Worm (Caenorhabditis elegans) whole organism, L2 larva: Measurements from ENCODE around the gene C06H5.8.
"Not testable (repeated sequence)": the region's sequence is repeated elsewhere in the genome, so short reads cannot be mapped to it uniquely, and the experiment has no call there.

Source experiments
- C34F6.9 ChIP-seq: fragments of 150-350 bp; optimal IDR thresholded peaks from 2 replicates; lab custom pipeline; 2014; ENCODE audit warnings: missing biosample characterization, missing genetic modification characterization
- F13H6.1 ChIP-seq: sonication (generic microtip); optimal IDR thresholded peaks from 2 replicates; lab custom pipeline; 2016; ENCODE audit warnings: missing genetic modification characterization, missing compliant biosample characterization
- R02D3.7 ChIP-seq: fragments of 150-350 bp; optimal IDR thresholded peaks from 2 replicates; lab custom pipeline; 2014; ENCODE audit warnings: missing biosample characterization, missing genetic modification characterization
- ZK546.5 ChIP-seq: sonication (generic microtip); optimal IDR thresholded peaks from 2 replicates; lab custom pipeline; 2017; ENCODE audit warnings: missing biosample characterization, missing genetic modification characterization
- alr-1 ChIP-seq: fragments of 150-350 bp; optimal IDR thresholded peaks from 2 replicates; lab custom pipeline; 2014; ENCODE audit warnings: missing biosample characterization, missing genetic modification characterization
- blmp-1 ChIP-seq: sonication (generic microtip); optimal IDR thresholded peaks from 2 replicates; lab custom pipeline; 2017; ENCODE audit warnings: missing genetic modification characterization, mild to moderate bottlenecking, missing compliant biosample characterization, antibody characterized with exemption, moderate library complexity; ENCODE audit not compliant: insufficient read depth
- crh-2 ChIP-seq: sonication (generic microtip); optimal IDR thresholded peaks from 2 replicates; lab custom pipeline; 2017; ENCODE audit warnings: missing biosample characterization, missing genetic modification characterization
- dmd-4 ChIP-seq: sonication (generic microtip); optimal IDR thresholded peaks from 2 replicates; lab custom pipeline; 2017; ENCODE audit warnings: missing biosample characterization, missing genetic modification characterization
- egl-27 ChIP-seq: sonication (generic microtip); optimal IDR thresholded peaks from 3 replicates; lab custom pipeline; 2017; ENCODE audit warnings: missing biosample characterization, missing genetic modification reagents, missing genetic modification characterization
- elt-1 ChIP-seq: fragments of 150-350 bp; optimal IDR thresholded peaks from 2 replicates; lab custom pipeline; 2014; ENCODE audit warnings: missing biosample characterization, missing genetic modification characterization
- fos-1 ChIP-seq: fragments of 150-350 bp; optimal IDR thresholded peaks from 2 replicates; lab custom pipeline; 2014; ENCODE audit warnings: missing biosample characterization, missing genetic modification characterization
- lin-13 ChIP-seq: fragments of 150-350 bp; optimal IDR thresholded peaks from 2 replicates; lab custom pipeline; 2014; ENCODE audit warnings: missing biosample characterization, missing genetic modification reagents, missing genetic modification characterization
- lin-39 ChIP-seq: fragments of 150-350 bp; optimal IDR thresholded peaks from 2 replicates; lab custom pipeline; 2014; ENCODE audit warnings: missing biosample characterization, missing genetic modification reagents, missing genetic modification characterization
- mab-5 ChIP-seq: fragments of 150-350 bp; optimal IDR thresholded peaks from 2 replicates; lab custom pipeline; 2014; ENCODE audit warnings: missing biosample characterization, missing genetic modification characterization
- nhr-10 ChIP-seq: sonication (generic microtip); optimal IDR thresholded peaks from 2 replicates; lab custom pipeline; 2017; ENCODE audit warnings: missing biosample characterization, missing genetic modification characterization
- nhr-12 ChIP-seq: fragments of 150-350 bp; optimal IDR thresholded peaks from 2 replicates; lab custom pipeline; 2014; ENCODE audit warnings: missing biosample characterization, missing genetic modification characterization
- nhr-129 ChIP-seq: fragments of 150-350 bp; optimal IDR thresholded peaks from 2 replicates; lab custom pipeline; 2014; ENCODE audit warnings: missing biosample characterization, missing genetic modification characterization
- nhr-21 ChIP-seq: fragments of 150-350 bp; optimal IDR thresholded peaks from 2 replicates; lab custom pipeline; 2014; ENCODE audit warnings: missing biosample characterization, missing genetic modification characterization
- nhr-23 ChIP-seq: fragments of 150-350 bp; optimal IDR thresholded peaks from 2 replicates; lab custom pipeline; 2014; ENCODE audit warnings: missing biosample characterization, missing genetic modification reagents, missing genetic modification characterization
- nhr-237 ChIP-seq: fragments of 150-350 bp; optimal IDR thresholded peaks from 2 replicates; lab custom pipeline; 2014; ENCODE audit warnings: missing biosample characterization, missing genetic modification characterization
- nhr-25 ChIP-seq: fragments of 150-350 bp; sonication (generic microtip); optimal IDR thresholded peaks from 3 replicates; lab custom pipeline; 2014; ENCODE audit warnings: missing biosample characterization, missing genetic modification characterization
- nhr-77 ChIP-seq: fragments of 150-350 bp; optimal IDR thresholded peaks from 2 replicates; lab custom pipeline; 2014; ENCODE audit warnings: missing biosample characterization, missing genetic modification characterization
- peb-1 ChIP-seq: fragments of 150-350 bp; optimal IDR thresholded peaks from 2 replicates; lab custom pipeline; 2014; ENCODE audit warnings: missing biosample characterization, missing genetic modification characterization
- sem-4 ChIP-seq: fragments of 150-350 bp; optimal IDR thresholded peaks from 2 replicates; lab custom pipeline; 2014; ENCODE audit warnings: missing biosample characterization, missing genetic modification reagents, missing genetic modification characterization
- skn-1 ChIP-seq: sonication (generic microtip); optimal IDR thresholded peaks from 2 replicates; lab custom pipeline; 2017; ENCODE audit warnings: missing biosample characterization, missing genetic modification characterization
- sma-3 ChIP-seq: sonication (generic microtip); optimal IDR thresholded peaks from 2 replicates; lab custom pipeline; 2016; ENCODE audit warnings: missing genetic modification reagents, missing genetic modification characterization, missing compliant biosample characterization
- sma-9 ChIP-seq, 2 experiments: fragments of 150-350 bp in 1 of 2; sonication (generic microtip) in 1 of 2; optimal IDR thresholded peaks; 2 replicates each; lab custom pipeline; 2014 to 2016; ENCODE audit warnings: missing genetic modification characterization in 2 of 2, mild to moderate bottlenecking in 1 of 2, missing biosample characterization in 1 of 2, missing compliant biosample characterization in 1 of 2, missing genetic modification reagents in 1 of 2, moderate library complexity in 1 of 2
- unc-39 ChIP-seq: fragments of 150-350 bp; optimal IDR thresholded peaks from 2 replicates; lab custom pipeline; 2014; ENCODE audit warnings: missing biosample characterization, missing genetic modification characterization
- zag-1 ChIP-seq: fragments of 150-350 bp; optimal IDR thresholded peaks from 2 replicates; lab custom pipeline; 2014; ENCODE audit warnings: missing biosample characterization, missing genetic modification characterization
- ztf-1 ChIP-seq: fragments of 200-800 bp; sonication (Bioruptor generic); conservative IDR thresholded peaks from 2 replicates; pipeline ENCODE4 v1.3.6; 2022; ENCODE audit warnings: missing genetic modification characterization, missing compliant biosample characterization
- ztf-4 ChIP-seq: fragments of 150-350 bp; optimal IDR thresholded peaks from 2 replicates; lab custom pipeline; 2014; ENCODE audit warnings: missing biosample characterization, missing genetic modification characterization

C06H5.8 gene

DNA sequence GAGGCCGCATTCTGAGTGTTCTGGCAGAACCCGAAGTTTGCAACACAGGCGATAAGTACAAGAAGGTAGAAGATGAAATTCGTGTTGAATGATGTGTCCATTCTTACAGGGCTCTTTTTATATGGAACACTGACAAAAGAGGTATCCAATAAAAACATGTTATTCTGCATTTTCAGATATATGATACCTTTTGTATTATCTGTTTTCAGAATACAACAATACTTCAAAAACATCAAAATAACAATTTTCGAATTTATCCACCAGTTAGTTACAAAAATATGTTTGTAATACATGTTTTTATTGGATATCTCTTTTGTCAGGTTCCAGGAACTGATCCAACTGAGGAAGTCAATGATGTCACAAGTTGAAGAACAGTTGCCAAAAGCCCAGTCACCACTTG is 21.2 kb upstream of the C06H5.8 start, which contains the start of gene C06H5.13:
C06H5.13 (minus strand) TSS at position 101 of the 400 bp plus-strand sequence.
- not testable (repeated sequence) for TF ChIP-seq nhr-237 (tag; lab: Kevin White, UChicago); peb-1; zag-1 (tag; lab: Kevin White, UChicago)

- no peak for TF ChIP-seq blmp-1 (tag; lab: Kevin White, UChicago)
- no peak for TF ChIP-seq F13H6.1 (tag; lab: Kevin White, UChicago)
- no peak for TF ChIP-seq elt-1 (tag; lab: Kevin White, UChicago)
- no peak for TF ChIP-seq lin-13 (GFP tag; lab: Kevin White, UChicago)
- TF ChIP-seq sem-4 (tag; lab: Kevin White, UChicago): no peak
- no peak for TF ChIP-seq nhr-25 (tag; lab: Kevin White, UChicago)
- TF ChIP-seq nhr-77: no peak
- no peak for TF ChIP-seq ztf-4 (tag; lab: Kevin White, UChicago)
- no peak for TF ChIP-seq alr-1 (tag; lab: Kevin White, UChicago)
- no peak for TF ChIP-seq dmd-4 (tag; lab: Kevin White, UChicago)
- no peak for TF ChIP-seq R02D3.7 (tag; lab: Kevin White, UChicago)
- TF ChIP-seq ztf-1 (GFP tag; lab: Robert Waterston, UW): no peak
- TF ChIP-seq zag-1 (tag; lab: Kevin White, UChicago): no peak
- no peak for TF ChIP-seq nhr-23
- no peak for TF ChIP-seq nhr-21 (tag; lab: Kevin White, UChicago)
Observed at ce11 chrV:17899503-17899902, 19.3 kb upstream of the C06H5.8 start, which contains the start of gene fbxa-157. Gene fbxa-157, plus strand, starts transcription at chrV:17899803.

DNA sequence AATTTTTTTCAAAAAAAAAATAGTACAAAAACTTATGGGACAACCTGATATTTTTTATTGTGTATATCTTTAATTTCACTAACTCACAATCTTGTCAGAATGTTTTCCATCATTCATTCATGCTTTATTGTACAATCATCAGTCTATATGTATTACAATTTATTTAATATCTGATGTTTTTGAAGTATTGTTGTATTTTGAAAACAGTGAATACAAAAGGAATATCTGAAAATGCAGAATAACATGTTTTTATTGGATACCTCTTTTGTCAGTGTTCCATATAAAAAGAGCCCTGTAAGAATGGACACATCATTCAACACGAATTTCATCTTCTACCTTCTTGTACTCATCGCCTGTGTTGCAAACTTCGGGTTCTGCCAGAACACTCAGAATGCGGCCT is 15.0 kb upstream of the C06H5.8 start, which contains the start of gene C06H5.14:
C06H5.14 (plus strand) TSS at position 301 of the 400 bp plus-strand sequence.
- TF ChIP-seq nhr-10, skn-1, lin-39 (tag; lab: Kevin White, UChicago): not testable (repeated sequence)
- TF ChIP-seq, all 48 proteins: peak for 0; not testable (repeated sequence) for 48

ce11 chrV:17905765-17906164 is 13.1 kb upstream of the C06H5.8 start:
- TF ChIP-seq mab-5: no peak
- TF ChIP-seq nhr-25 (tag; lab: Kevin White, UChicago): peak; percentile 78
- no peak for TF ChIP-seq elt-1 (tag; lab: Kevin White, UChicago)
- TF ChIP-seq crh-2 (tag; lab: Kevin White, UChicago): peak; percentile 7
- peak; percentile 4 for TF ChIP-seq nhr-129 (tag; lab: Kevin White, UChicago)
- peak; percentile 92 for TF ChIP-seq blmp-1 (tag; lab: Kevin White, UChicago)
- TF ChIP-seq nhr-21 (tag; lab: Kevin White, UChicago): peak; percentile 40
- TF ChIP-seq sma-9 (GFP tag; optimal IDR thresholded peaks at IDR 0.05; lab: Kevin White, UChicago): peak; percentile 26
- no peak for TF ChIP-seq sma-9 (tag; optimal IDR thresholded peaks at IDR 0.05; lab: Kevin White, UChicago)
- TF ChIP-seq nhr-77: no peak

- TF ChIP-seq crh-2 (tag; lab: Kevin White, UChicago): no peak
- no peak for TF ChIP-seq sma-3 (GFP tag; lab: Kevin White, UChicago)
- TF ChIP-seq C34F6.9 (tag; lab: Kevin White, UChicago): no peak
- no peak for TF ChIP-seq fos-1 (tag; lab: Kevin White, UChicago)
- no peak for TF ChIP-seq egl-27 (tag; lab: Kevin White, UChicago)
- TF ChIP-seq alr-1 (tag; lab: Kevin White, UChicago): no peak
- no peak for TF ChIP-seq sem-4 (tag; lab: Kevin White, UChicago)
- no peak for TF ChIP-seq F13H6.1 (tag; lab: Kevin White, UChicago)
- no peak for TF ChIP-seq nhr-12 (tag; lab: Kevin White, UChicago)
- no peak for TF ChIP-seq nhr-77
- TF ChIP-seq R02D3.7 (tag; lab: Kevin White, UChicago): no peak
- TF ChIP-seq unc-39 (tag; lab: Kevin White, UChicago): no peak
- TF ChIP-seq elt-1 (tag; lab: Kevin White, UChicago): no peak
- no peak for TF ChIP-seq ZK546.5 (tag; lab: Kevin White, UChicago)
- TF ChIP-seq, all 48 proteins: peak for 0
Observed at ce11 chrV:17910019-17910418, 8.8 kb upstream of the C06H5.8 start, which contains the start of gene dcar-1. Gene dcar-1, plus strand, starts transcription at chrV:17910319.
